Worm (Caenorhabditis elegans): ENCODE measurements around the gene lim-4.

The lim-4 gene

DNA sequence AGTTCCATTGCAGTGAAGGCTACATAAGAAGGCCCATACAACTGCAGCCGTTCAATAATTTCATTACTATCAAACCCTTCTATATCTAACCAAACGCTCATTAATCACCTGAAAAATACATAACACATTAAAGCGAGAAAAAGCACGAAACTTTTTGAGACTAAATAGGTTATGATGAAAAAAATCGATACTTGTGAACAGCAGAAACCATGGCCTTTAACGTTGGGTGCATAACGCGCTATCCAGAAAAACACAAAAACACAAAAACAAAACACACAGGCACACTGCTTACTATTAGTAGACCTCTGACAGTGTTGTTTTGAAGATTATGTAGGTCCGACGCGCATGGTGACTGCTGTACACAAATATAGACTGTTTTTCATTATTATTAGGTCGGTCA, 37.9 kb upstream of the lim-4 start, which contains the start of gene T22B2.5:
Gene T22B2.5 (minus strand): TSS at position 101 of the 400 bp plus-strand sequence.
- TF ChIP-seq akir-1 (GFP tag; optimal IDR thresholded peaks at IDR 0.05), result no peak
- no peak for TF ChIP-seq fkh-3 (tag; optimal IDR thresholded peaks at IDR 0.05)
- no peak for TF ChIP-seq egl-44 (GFP tag; IDR thresholded peaks at IDR 0.05)
- no peak for TF ChIP-seq ekl-4 (GFP tag; IDR thresholded peaks at IDR 0.05)
- TF ChIP-seq ceh-58 (GFP tag; IDR thresholded peaks at IDR 0.05), result no peak
- TF ChIP-seq repo-1 (tag; optimal IDR thresholded peaks at IDR 0.05), result no peak
- TF ChIP-seq ceh-27 (GFP tag; optimal IDR thresholded peaks at IDR 0.05), result no peak
- TF ChIP-seq F57A8.1 (GFP tag; optimal IDR thresholded peaks at IDR 0.05), result no peak

DNA sequence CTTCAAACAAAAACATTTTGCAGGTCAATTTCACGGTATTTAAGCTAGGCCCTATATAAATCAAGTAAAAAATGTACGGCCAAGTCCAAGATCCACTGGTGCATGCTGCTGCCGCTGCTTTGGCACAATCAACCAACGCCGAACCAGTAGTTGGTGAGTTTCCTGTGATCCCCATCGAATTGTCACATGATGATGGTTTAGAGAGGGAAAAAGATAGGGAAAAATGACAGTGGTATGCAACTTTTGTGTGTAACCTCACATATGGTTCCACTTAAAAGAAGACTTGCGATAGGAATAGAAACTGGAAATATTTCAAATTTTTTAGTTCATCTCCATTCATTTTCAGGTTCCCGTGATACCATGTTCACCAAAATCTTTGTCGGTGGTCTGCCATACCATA, 31.2 kb upstream of the lim-4 start, which contains the start of gene sup-12:
Gene sup-12 (plus strand): TSS at position 17 of the 400 bp plus-strand sequence.
- TF ChIP-seq aptf-3 (GFP tag; IDR thresholded peaks at IDR 0.05), result no peak
- no peak for TF ChIP-seq egrh-3 (GFP tag; IDR thresholded peaks at IDR 0.05)
- TF ChIP-seq atf-7 (tag; optimal IDR thresholded peaks at IDR 0.05), result no peak
- TF ChIP-seq Y56A3A.18 (GFP tag; IDR thresholded peaks at IDR 0.05), result no peak
- TF ChIP-seq Y67H2A.10 (GFP tag; conservative IDR thresholded peaks at IDR 0.05), result no peak
- no peak for TF ChIP-seq Y53G8AR.9 (GFP tag; conservative IDR thresholded peaks at IDR 0.05)
- no peak for TF ChIP-seq dpl-1 (GFP tag; optimal IDR thresholded peaks at IDR 0.05)

DNA sequence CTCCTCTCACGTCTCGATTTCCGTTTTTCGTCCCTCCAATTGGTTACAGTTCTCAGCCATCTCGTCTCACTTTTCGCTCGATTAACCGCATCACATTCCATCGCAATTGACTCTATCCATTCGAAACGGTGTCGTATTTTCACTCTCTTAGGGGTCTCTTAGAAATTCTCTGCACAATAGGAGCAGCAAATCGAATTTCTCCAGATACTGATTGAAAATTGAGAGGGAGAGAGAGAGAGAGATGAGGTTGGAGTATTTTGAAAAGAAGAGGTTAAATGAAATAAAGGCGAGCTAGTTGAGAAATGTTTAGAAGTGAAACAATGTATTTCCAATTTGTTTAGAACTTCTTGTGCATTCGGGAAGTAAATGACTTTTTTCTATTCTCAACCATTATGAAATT, 28.0 kb upstream of the lim-4 start:
- TF ChIP-seq dpl-1 (GFP tag; optimal IDR thresholded peaks at IDR 0.05) (no peak), nfya-2 (GFP tag; IDR thresholded peaks at IDR 0.05) (no peak), hlh-12 (tag; optimal IDR thresholded peaks at IDR 0.05) (no peak), madf-8 (GFP tag; conservative IDR thresholded peaks at IDR 0.05) (no peak), aptf-2 (GFP tag; conservative IDR thresholded peaks at IDR 0.05) (no peak), pha-4 (tag; optimal IDR thresholded peaks at IDR 0.05) (no peak), lag-1 (GFP tag; IDR thresholded peaks at IDR 0.05) (no peak), bed-2 (GFP tag; IDR thresholded peaks at IDR 0.05) (no peak), fkh-3 (tag; optimal IDR thresholded peaks at IDR 0.05) (no peak), F37B4.10 (GFP tag; IDR thresholded peaks at IDR 0.05) (no peak), F23B12.7 (tag; optimal IDR thresholded peaks at IDR 0.05; ENCODE audit: insufficient read depth) (no peak), Y53G8AR.9 (GFP tag; conservative IDR thresholded peaks at IDR 0.05) (no peak), cebp-1 (GFP tag; IDR thresholded peaks at IDR 0.05) (no peak), cebp-1 (tag; optimal IDR thresholded peaks at IDR 0.05) (no peak)

DNA sequence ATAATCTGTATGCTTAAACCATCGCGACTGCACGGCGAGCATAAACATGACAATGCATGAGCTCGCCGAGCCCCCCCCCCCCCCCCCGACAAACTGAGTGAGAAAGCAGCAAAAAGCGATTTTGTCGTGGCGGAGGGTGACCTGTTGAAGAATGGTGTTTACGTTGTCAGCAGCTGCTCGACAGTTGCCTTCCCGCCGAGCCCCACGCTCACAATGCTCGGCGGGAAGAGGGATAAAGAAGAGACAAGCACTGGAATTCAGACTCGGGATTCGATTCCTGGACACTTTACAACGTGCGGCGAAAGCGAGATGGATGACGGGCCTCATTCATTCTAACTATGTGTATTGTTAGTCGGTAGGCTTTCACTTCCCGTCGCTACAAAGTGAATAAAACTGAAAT, 27.4 kb upstream of the lim-4 start:
- no peak for TF ChIP-seq rcor-1 (GFP tag; IDR thresholded peaks at IDR 0.05)
- TF ChIP-seq hlh-26 (GFP tag; conservative IDR thresholded peaks at IDR 0.05), result no peak
- no peak for TF ChIP-seq akir-1 (GFP tag; optimal IDR thresholded peaks at IDR 0.05)
- TF ChIP-seq hmg-20 (GFP tag; IDR thresholded peaks at IDR 0.05), result no peak
- TF ChIP-seq zfh-2 (GFP tag; conservative IDR thresholded peaks at IDR 0.05), result peak; percentile 94
- TF ChIP-seq K12H6.12 (tag; optimal IDR thresholded peaks at IDR 0.05), result peak; percentile 9
- 0 out of 2 replicates have a peak, but pooled peaks have one; percentile 62 for TF ChIP-seq egrh-3 (GFP tag; IDR thresholded peaks at IDR 0.05)
- TF ChIP-seq ets-4 (GFP tag; optimal IDR thresholded peaks at IDR 0.05), result no peak
